Fruit fly (Drosophila melanogaster): ENCODE measurements around the gene CG32829.

CG32829 gene

DNA sequence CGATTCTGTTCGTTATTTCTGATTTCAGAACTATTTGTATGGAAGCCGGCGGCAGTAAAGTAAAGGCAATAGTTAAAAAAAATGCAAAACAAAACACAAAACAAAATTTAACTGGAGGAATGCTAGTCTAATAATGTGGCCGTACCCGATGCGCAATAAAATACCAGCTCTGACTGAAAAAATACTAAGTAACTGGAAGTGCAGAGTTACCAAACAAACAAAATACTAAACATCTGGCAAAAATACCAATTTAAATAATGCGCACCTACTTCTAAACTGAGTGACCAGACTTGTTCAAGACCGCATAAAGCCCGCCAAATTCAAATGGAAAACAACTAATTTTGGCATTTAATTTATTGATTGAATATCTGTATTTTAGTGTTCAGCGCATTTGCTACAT, 2.3 kb downstream of the CG32829 start, which contains the start of gene Wee1:
Gene Wee1, minus strand, starts transcription at position 175 of the 400 bp plus-strand sequence.
- TF ChIP-seq ey (GFP tag; optimal IDR thresholded peaks at IDR 0.05): no peak
- no peak for TF ChIP-seq Jra (GFP tag; optimal IDR thresholded peaks at IDR 0.05)
- no peak for TF ChIP-seq dsf (GFP tag; optimal IDR thresholded peaks at IDR 0.05; ENCODE audit: borderline replicate concordance)
- no peak for TF ChIP-seq sv (GFP tag; optimal IDR thresholded peaks at IDR 0.05)
- no peak for TF ChIP-seq GATAd (GFP tag; optimal IDR thresholded peaks at IDR 0.05)
- TF ChIP-seq CG9705 (GFP tag; optimal IDR thresholded peaks at IDR 0.05): no peak
- TF ChIP-seq lola (GFP tag; optimal IDR thresholded peaks at IDR 0.05): no peak
- no peak for TF ChIP-seq dmrt93B (GFP tag; optimal IDR thresholded peaks at IDR 0.05)
- TF ChIP-seq Dif (GFP tag; optimal IDR thresholded peaks at IDR 0.05; ENCODE audit: partially characterized antibody): no peak
- TF ChIP-seq tai (GFP tag; optimal IDR thresholded peaks at IDR 0.05): no peak
- TF ChIP-seq Vsx2 (GFP tag; optimal IDR thresholded peaks at IDR 0.05; ENCODE audit: partially characterized antibody): no peak
- no peak for TF ChIP-seq psq (GFP tag; optimal IDR thresholded peaks at IDR 0.05)
- TF ChIP-seq sage (GFP tag; optimal IDR thresholded peaks at IDR 0.05): no peak

DNA sequence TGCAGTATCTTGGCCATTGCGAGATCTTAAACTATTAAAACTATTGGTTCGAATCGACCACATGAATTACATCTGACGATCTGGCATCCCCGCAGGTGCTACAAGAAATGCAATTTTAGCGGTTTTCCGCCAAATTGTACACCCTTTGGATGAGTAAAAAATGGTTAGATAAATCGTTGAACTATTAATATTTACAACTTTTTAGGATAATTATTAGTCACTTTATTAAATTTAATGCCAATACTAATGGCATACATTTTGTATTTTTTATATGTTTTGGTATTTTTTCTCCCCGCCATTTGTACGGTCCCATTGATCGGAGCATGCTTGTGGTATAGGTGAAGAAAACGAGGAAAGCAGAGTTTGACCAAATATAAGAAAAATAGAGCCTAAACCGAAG, 8.5 kb downstream of the CG32829 start, which contains the start of the genes Polr1F and Rat1:
Gene Polr1F, minus strand, starts transcription at position 84 of the 400 bp plus-strand sequence.
Gene Rat1, plus strand, starts transcription at position 323 of the 400 bp plus-strand sequence.
- no peak for TF ChIP-seq br (GFP tag; optimal IDR thresholded peaks at IDR 0.05)
- TF ChIP-seq Myc (optimal IDR thresholded peaks at IDR 0.05): peak; percentile 89
- TF ChIP-seq N (GFP tag; optimal IDR thresholded peaks at IDR 0.05): no peak
- no peak for TF ChIP-seq CG9705 (GFP tag; optimal IDR thresholded peaks at IDR 0.05)
- TF ChIP-seq rgr (GFP tag; optimal IDR thresholded peaks at IDR 0.05): no peak
- TF ChIP-seq Hr83 (GFP tag; optimal IDR thresholded peaks at IDR 0.05; ENCODE audit: poor library complexity, severe bottlenecking): no peak
- TF ChIP-seq CG32264 (GFP tag; optimal IDR thresholded peaks at IDR 0.05): no peak
- peak; percentile 30 for TF ChIP-seq ey (GFP tag; optimal IDR thresholded peaks at IDR 0.05)
- no peak for TF ChIP-seq foxo (GFP tag; optimal IDR thresholded peaks at IDR 0.05)
- TF ChIP-seq psq (GFP tag; optimal IDR thresholded peaks at IDR 0.05): peak; percentile 13
- TF ChIP-seq Rel (GFP tag; optimal IDR thresholded peaks at IDR 0.05): no peak
- no peak for TF ChIP-seq Rel (tag; optimal IDR thresholded peaks at IDR 0.05)
- no peak for TF ChIP-seq Vsx2 (GFP tag; optimal IDR thresholded peaks at IDR 0.05; ENCODE audit: partially characterized antibody)
- no peak for TF ChIP-seq tai (GFP tag; optimal IDR thresholded peaks at IDR 0.05)
- TF ChIP-seq brk (GFP tag; optimal IDR thresholded peaks at IDR 0.05): no peak
- TF ChIP-seq Mio (GFP tag; optimal IDR thresholded peaks at IDR 0.05): no peak
- no peak for TF ChIP-seq dmrt93B (GFP tag; optimal IDR thresholded peaks at IDR 0.05)
- no peak for TF ChIP-seq jim (GFP tag; optimal IDR thresholded peaks at IDR 0.05)
- peak; percentile 43 for TF ChIP-seq sv (GFP tag; optimal IDR thresholded peaks at IDR 0.05)
- TF ChIP-seq dsf (GFP tag; optimal IDR thresholded peaks at IDR 0.05; ENCODE audit: borderline replicate concordance): no peak
- no peak for TF ChIP-seq Abd-B (GFP tag; optimal IDR thresholded peaks at IDR 0.05)
- no peak for TF ChIP-seq HLH106 (tag; optimal IDR thresholded peaks at IDR 0.05)
- TF ChIP-seq OdsH (GFP tag; optimal IDR thresholded peaks at IDR 0.05): no peak
- TF ChIP-seq fru (GFP tag; optimal IDR thresholded peaks at IDR 0.05): no peak
- no peak for TF ChIP-seq GATAd (GFP tag; optimal IDR thresholded peaks at IDR 0.05)
- no peak for TF ChIP-seq Hnf4 (GFP tag; optimal IDR thresholded peaks at IDR 0.05)
- no peak for TF ChIP-seq Sp1 (GFP tag; optimal IDR thresholded peaks at IDR 0.05)

DNA sequence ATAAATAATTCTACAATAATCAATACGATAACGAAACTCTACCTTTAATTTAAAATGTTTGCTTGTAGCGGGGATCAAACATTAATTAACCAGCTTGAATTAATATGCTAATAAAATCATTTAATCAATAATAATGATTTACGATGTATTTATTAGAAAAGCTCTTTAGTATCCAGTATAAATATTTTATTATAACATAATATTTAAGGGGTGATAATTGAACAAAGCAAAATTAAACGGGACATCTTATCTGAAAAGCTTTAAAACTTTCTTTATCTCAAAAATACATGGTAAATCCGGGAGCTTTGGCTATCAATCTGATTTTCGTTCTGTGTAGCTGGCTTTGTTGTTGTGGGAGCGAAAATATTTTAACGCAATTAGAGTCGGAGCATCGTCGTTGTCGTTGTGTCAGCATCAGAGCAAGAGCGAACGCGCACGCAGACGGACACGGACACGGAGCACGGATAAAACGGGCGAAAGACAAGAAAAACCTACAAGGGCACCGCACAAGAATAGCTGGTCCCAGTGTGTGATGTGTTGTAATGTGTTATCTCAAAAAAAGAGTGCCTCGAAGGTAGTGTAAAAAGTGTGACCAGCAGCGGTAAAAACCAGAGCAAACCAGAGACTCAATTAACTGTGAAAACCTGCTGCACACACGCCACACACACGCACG, 41.6 kb downstream of the CG32829 start, which contains the start of gene Nlg2:
Gene Nlg2, plus strand, starts transcription at position 375 of the 673 bp plus-strand sequence.
- TF ChIP-seq rgr (GFP tag; optimal IDR thresholded peaks at IDR 0.05) (no peak), Rel (GFP tag; optimal IDR thresholded peaks at IDR 0.05) (no peak), Rel (tag; optimal IDR thresholded peaks at IDR 0.05) (no peak), br (GFP tag; optimal IDR thresholded peaks at IDR 0.05) (no peak), Sp1 (GFP tag; optimal IDR thresholded peaks at IDR 0.05) (peak; percentile 10), Myc (optimal IDR thresholded peaks at IDR 0.05) (no peak), foxo (GFP tag; optimal IDR thresholded peaks at IDR 0.05) (no peak), N (GFP tag; optimal IDR thresholded peaks at IDR 0.05) (no peak), Dif (GFP tag; optimal IDR thresholded peaks at IDR 0.05; ENCODE audit: partially characterized antibody) (no peak), fru (GFP tag; optimal IDR thresholded peaks at IDR 0.05) (no peak), Vsx2 (GFP tag; optimal IDR thresholded peaks at IDR 0.05; ENCODE audit: partially characterized antibody) (no peak), HLH106 (tag; optimal IDR thresholded peaks at IDR 0.05) (peak; percentile 20), Dfd (GFP tag; optimal IDR thresholded peaks at IDR 0.05) (no peak), CG9705 (GFP tag; optimal IDR thresholded peaks at IDR 0.05) (no peak), sage (GFP tag; optimal IDR thresholded peaks at IDR 0.05) (no peak), Abd-B (GFP tag; optimal IDR thresholded peaks at IDR 0.05) (no peak), sv (GFP tag; optimal IDR thresholded peaks at IDR 0.05) (peak; percentile 1), Hnf4 (GFP tag; optimal IDR thresholded peaks at IDR 0.05) (no peak), usp (GFP tag; optimal IDR thresholded peaks at IDR 0.05) (no peak)

Measured in whole organism, wandering third instar larva.